Comparison of ENCODE assay signal across 4 worm cellular contexts in genomic region chrIV:4150138-4150537, ce11.
A peak's percentile ranks its signal among the peaks of the same experiment; 100 is the strongest.
TF ChIP-seq lines count a peak whose summit lies in the region.

No protein-coding gene starts in this region.

TF ChIP-seq in whole organism, L1 larva, 84 proteins besides CTCF, POLR2A, EP300 and RAD21:
- TF ChIP-seq ztf-4 (tag; optimal IDR thresholded peaks at IDR 0.05; lab: Kevin White, UChicago) (no peak), efl-1 (optimal IDR thresholded peaks at IDR 0.05; lab: Kevin White, UChicago) (no peak), efl-1 (GFP tag; optimal IDR thresholded peaks at IDR 0.05 in 1 of 2; lab: Kevin White, UChicago) (peak in 1 of 2 experiments; percentile 57), elt-2 (tag; optimal IDR thresholded peaks at IDR 0.05; lab: Kevin White, UChicago) (peak; percentile 58)

TF ChIP-seq in whole organism, L2 larva, 48 proteins besides CTCF, POLR2A, EP300 and RAD21:
- TF ChIP-seq fos-1 (tag; optimal IDR thresholded peaks at IDR 0.05; lab: Kevin White, UChicago), result peak; percentile 9
- TF ChIP-seq aly-2 (tag; optimal IDR thresholded peaks at IDR 0.05; lab: Kevin White, UChicago), result no peak

TF ChIP-seq in whole organism, L3 larva, 47 proteins besides CTCF, POLR2A, EP300 and RAD21:
- no peak for TF ChIP-seq pqm-1 (tag; optimal IDR thresholded peaks at IDR 0.05; lab: Kevin White, UChicago)
- TF ChIP-seq elt-2 (tag; optimal IDR thresholded peaks at IDR 0.05; lab: Kevin White, UChicago), result peak; percentile 51

TF ChIP-seq in whole organism, L4 larva, 104 proteins besides CTCF, POLR2A, EP300 and RAD21:
- TF ChIP-seq ceh-28 (tag; optimal IDR thresholded peaks at IDR 0.05; lab: Kevin White, UChicago), result no peak
- TF ChIP-seq dmd-8 (GFP tag; IDR thresholded peaks at IDR 0.05; lab: Robert Waterston, UW), result no peak
- peak; percentile 16; the same call in 1 of the 2 replicates for TF ChIP-seq dmd-6 (GFP tag; IDR thresholded peaks at IDR 0.05; lab: Robert Waterston, UW)
- peak; percentile 27 for TF ChIP-seq pqm-1 (tag; optimal IDR thresholded peaks at IDR 0.05; lab: Kevin White, UChicago)

Comparison
In these comparisons a context has a peak if more than half of its experiments do, and no peak if none do; other contexts are left out.
1. Of the 29 proteins assayed by ChIP-seq in both whole organism, L4 larva and whole organism, L1 larva: peak only in whole organism, L4 larva: pqm-1; only in whole organism, L1 larva: none; in both: none; in neither: 28.